Worm (Caenorhabditis elegans): ENCODE results near the gene dars-1.
A peak's percentile ranks its signal among the peaks of the same experiment; 100 is the strongest.

Gene dars-1

DNA sequence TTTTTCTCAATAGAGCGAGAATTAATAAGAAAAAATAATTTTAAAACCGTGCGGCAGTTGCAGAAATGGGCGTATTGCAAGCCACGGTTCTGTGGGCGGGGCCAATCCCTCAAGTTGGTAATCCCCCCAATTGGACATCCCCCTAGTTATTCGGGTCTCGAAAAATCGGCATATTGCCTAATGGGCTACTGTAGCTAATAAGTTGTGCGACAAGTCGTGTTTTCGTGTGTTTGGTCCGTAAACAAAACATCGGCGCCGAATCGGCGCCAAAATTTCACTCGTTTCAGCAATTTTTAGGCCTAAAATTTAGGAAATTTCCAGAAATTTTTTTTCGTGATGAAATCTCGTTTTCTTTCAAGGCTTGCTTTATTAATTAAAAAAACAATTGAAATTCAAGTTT lies 13.3 kb upstream of the dars-1 start:
- TF ChIP-seq ceh-90 (tag; optimal IDR thresholded peaks at IDR 0.05) (no peak), fos-1 (tag; optimal IDR thresholded peaks at IDR 0.05) (no peak), blmp-1 (tag; optimal IDR thresholded peaks at IDR 0.05) (no peak), egl-13 (tag; optimal IDR thresholded peaks at IDR 0.05) (no peak), mdl-1 (tag; optimal IDR thresholded peaks at IDR 0.05) (no peak), C34B4.2 (tag; optimal IDR thresholded peaks at IDR 0.05) (no peak), nhr-19 (GFP tag; conservative IDR thresholded peaks at IDR 0.05) (no peak), pax-3 (tag; optimal IDR thresholded peaks at IDR 0.05) (no peak), ces-1 (GFP tag; optimal IDR thresholded peaks at IDR 0.05) (no peak), isw-1 (GFP tag; IDR thresholded peaks at IDR 0.05) (no peak), unc-62 (GFP tag; optimal IDR thresholded peaks at IDR 0.05) (no peak), mep-1 (tag; optimal IDR thresholded peaks at IDR 0.05) (no peak), nhr-47 (tag; optimal IDR thresholded peaks at IDR 0.05) (no peak), efl-3 (GFP tag; optimal IDR thresholded peaks at IDR 0.05) (no peak), ceh-88 (GFP tag; IDR thresholded peaks at IDR 0.05) (no peak)

- no peak for TF ChIP-seq nhr-28 (tag; optimal IDR thresholded peaks at IDR 0.05)
- no peak for TF ChIP-seq nhr-84 (tag; optimal IDR thresholded peaks at IDR 0.05)
- peak in 1 of 2 experiments; percentile 32 for TF ChIP-seq lsy-2 (tag; optimal IDR thresholded peaks at IDR 0.05)
- no peak for TF ChIP-seq ceh-63 (GFP tag; optimal IDR thresholded peaks at IDR 0.05)
- TF ChIP-seq tlp-1 (tag; optimal IDR thresholded peaks at IDR 0.05), result no peak
- TF ChIP-seq Y116A8C.19 (tag; optimal IDR thresholded peaks at IDR 0.05; ENCODE audit: borderline replicate concordance), result no peak
- TF ChIP-seq unc-86 (tag; optimal IDR thresholded peaks at IDR 0.05), result no peak
- TF ChIP-seq lir-3 (tag; optimal IDR thresholded peaks at IDR 0.05; ENCODE audit: poor library complexity), result no peak
- TF ChIP-seq C16A3.4 (tag; optimal IDR thresholded peaks at IDR 0.05), result peak; percentile 17
- TF ChIP-seq skn-1 (tag; optimal IDR thresholded peaks at IDR 0.05), result peak; percentile 23
- no peak for TF ChIP-seq nhr-85 (tag)
- no peak for TF ChIP-seq nhr-20 (tag; optimal IDR thresholded peaks at IDR 0.05)
- no peak for TF ChIP-seq efl-1 (optimal IDR thresholded peaks at IDR 0.05)
- TF ChIP-seq efl-1 (GFP tag; optimal IDR thresholded peaks at IDR 0.05 in 1 of 2), result peak in 1 of 2 experiments; percentile 80
- no peak for TF ChIP-seq alr-1 (tag; optimal IDR thresholded peaks at IDR 0.05; ENCODE audit: borderline replicate concordance)
- TF ChIP-seq nhr-47 (tag; optimal IDR thresholded peaks at IDR 0.05), result no peak
- TF ChIP-seq sup-37 (GFP tag; optimal IDR thresholded peaks at IDR 0.05), result no peak
- TF ChIP-seq zip-4 (GFP tag; optimal IDR thresholded peaks at IDR 0.05), result no peak
- TF ChIP-seq tbx-2 (tag; optimal IDR thresholded peaks at IDR 0.05), result no peak
- peak; percentile 63 for TF ChIP-seq blmp-1 (tag; optimal IDR thresholded peaks at IDR 0.05)
- TF ChIP-seq nhr-71 (tag; optimal IDR thresholded peaks at IDR 0.05), result peak; percentile 20
- TF ChIP-seq aha-1 (tag; optimal IDR thresholded peaks at IDR 0.05), result no peak
- TF ChIP-seq lin-14 (GFP tag; optimal IDR thresholded peaks at IDR 0.05), result peak; percentile 44
- no peak for TF ChIP-seq zag-1 (tag; optimal IDR thresholded peaks at IDR 0.05)
- TF ChIP-seq nhr-90 (tag; optimal IDR thresholded peaks at IDR 0.05; ENCODE audit: poor library complexity), result no peak
- peak in 5 of 6 experiments; percentile 27 to 81 (median 76) for TF ChIP-seq elt-3 (tag; optimal IDR thresholded peaks at IDR 0.05)
- no peak for TF ChIP-seq lin-39 (tag; optimal IDR thresholded peaks at IDR 0.05)
- no peak for TF ChIP-seq mep-1 (tag; optimal IDR thresholded peaks at IDR 0.05)
- TF ChIP-seq lin-35 (GFP tag; optimal IDR thresholded peaks at IDR 0.05), result peak in 1 of 2 experiments; percentile 7
- TF ChIP-seq dsc-1 (tag; optimal IDR thresholded peaks at IDR 0.05), result no peak
Measured at ce11 chrIII:9502155-9502714, 11.2 kb upstream of the dars-1 start.
